Worm (Caenorhabditis elegans) whole organism, mixed stage, embryonic: Measurements from ENCODE around the gene vab-3.

Experiments
- blmp-1 ChIP-seq: fragments of 150-350 bp; optimal IDR thresholded peaks from 2 replicates; lab custom pipeline; 2014; ENCODE audit warnings: missing biosample characterization, missing genetic modification characterization
- elt-3 ChIP-seq: fragments of 150-350 bp; optimal IDR thresholded peaks from 2 replicates; lab custom pipeline; 2014; ENCODE audit warnings: missing biosample characterization, missing genetic modification characterization
- lin-13 ChIP-seq: fragments of 150-350 bp; optimal IDR thresholded peaks from 2 replicates; lab custom pipeline; 2014; ENCODE audit warnings: missing biosample characterization, missing genetic modification characterization
- mls-2 ChIP-seq: sonication (generic microtip); optimal IDR thresholded peaks from 2 replicates; lab custom pipeline; 2016; ENCODE audit warnings: mild to moderate bottlenecking, missing genetic modification characterization, moderate library complexity, missing compliant biosample characterization
- nhr-12 ChIP-seq: fragments of 150-350 bp; optimal IDR thresholded peaks from 2 replicates; lab custom pipeline; 2014; ENCODE audit warnings: missing biosample characterization, missing genetic modification characterization
- nhr-237 ChIP-seq: fragments of 150-350 bp; optimal IDR thresholded peaks from 2 replicates; lab custom pipeline; 2014; ENCODE audit warnings: missing biosample characterization, missing genetic modification characterization
- unc-62 ChIP-seq: fragments of 150-350 bp; optimal IDR thresholded peaks from 2 replicates; lab custom pipeline; 2014; ENCODE audit warnings: missing biosample characterization, missing genetic modification reagents, missing genetic modification characterization

ce11 chrX:10527414-10527813 is 27.7 kb downstream of the vab-3 start:
- no peak for TF ChIP-seq nhr-12 (tag; lab: Kevin White, UChicago)
- no peak for TF ChIP-seq nhr-237 (tag; lab: Kevin White, UChicago)
- no peak for TF ChIP-seq lin-13 (tag; lab: Kevin White, UChicago)
- TF ChIP-seq unc-62 (GFP tag; lab: Kevin White, UChicago), result no peak
- no peak for TF ChIP-seq elt-3
- no peak for TF ChIP-seq blmp-1
- TF ChIP-seq mls-2, result no peak
